Fruit fly (Drosophila melanogaster): Measurements from ENCODE around the gene vsg.
A peak's percentile ranks its signal among the peaks of the same experiment; 100 is the strongest.

- TF ChIP-seq psq (GFP tag; optimal IDR thresholded peaks at IDR 0.05) = peak; percentile 39
- TF ChIP-seq ey (GFP tag; optimal IDR thresholded peaks at IDR 0.05) = peak; percentile 45
- TF ChIP-seq Abd-B (GFP tag; optimal IDR thresholded peaks at IDR 0.05) = no peak
- TF ChIP-seq woc (GFP tag; optimal IDR thresholded peaks at IDR 0.05) = no peak
- TF ChIP-seq GATAd (GFP tag; optimal IDR thresholded peaks at IDR 0.05) = no peak
Measured at dm6 chr3L:9690798-9691475, 23.2 kb upstream of the vsg start.

Measured in whole organism, wandering third instar larva.